Worm (Caenorhabditis elegans) whole organism, L4 larva: ENCODE data around the gene tmem-132.
A peak's percentile ranks its signal among the peaks of the same experiment; 100 is the strongest.

Experiments used
- D1046.2 ChIP-seq: fragments of 200-800 bp; sonication (Bioruptor generic); IDR thresholded peaks from 2 replicates; pipeline ENCODE4 v1.3.6; 2022; ENCODE audit warnings: missing genetic modification characterization, missing compliant biosample characterization
- F10B5.3 ChIP-seq: sonication (generic microtip); optimal IDR thresholded peaks from 2 replicates; lab custom pipeline; 2016; ENCODE audit warnings: mild to moderate bottlenecking, missing genetic modification characterization, missing compliant biosample characterization
- Y75B8A.6 ChIP-seq: fragments of 200-800 bp; sonication (Bioruptor generic); IDR thresholded peaks from 2 replicates; pipeline ENCODE4 v1.3.6; 2022; ENCODE audit warnings: missing genetic modification reagents, missing genetic modification characterization, missing compliant biosample characterization
- aha-1 ChIP-seq: fragments of 150-350 bp; peaks from one replicate; lab custom pipeline; 2014; ENCODE audit warnings: missing biosample characterization, missing genetic modification characterization
- ama-1 ChIP-seq: fragments of 150-350 bp; optimal IDR thresholded peaks from 2 replicates; lab custom pipeline; 2014; ENCODE audit warnings: inconsistent platforms, mixed read lengths
- cey-2 ChIP-seq: sonication (generic microtip); optimal IDR thresholded peaks from 3 replicates; lab custom pipeline; 2017; ENCODE audit warnings: missing genetic modification characterization, mild to moderate bottlenecking, missing compliant biosample characterization, antibody characterized with exemption, borderline replicate concordance; ENCODE audit not compliant: insufficient read depth
- ctbp-1 ChIP-seq: fragments of 200-800 bp; sonication (Bioruptor generic); IDR thresholded peaks from 2 replicates; pipeline ENCODE4 v1.3.6; 2022; ENCODE audit warnings: missing genetic modification reagents, missing genetic modification characterization, missing compliant biosample characterization
- daf-16 ChIP-seq, 3 experiments: sonication (generic microtip); optimal IDR thresholded peaks; 2 replicates each; lab custom pipeline; 2016 to 2017; ENCODE audit warnings: missing genetic modification characterization in 3 of 3, missing genetic modification reagents in 3 of 3, mild to moderate bottlenecking in 2 of 3, missing compliant biosample characterization in 2 of 3, missing biosample characterization in 1 of 3, moderate library complexity in 1 of 3
- daf-8 ChIP-seq: fragments of 200-800 bp; sonication (Bioruptor generic); IDR thresholded peaks from 2 replicates; pipeline ENCODE4 v1.3.6; 2022; ENCODE audit warnings: missing genetic modification characterization, missing compliant biosample characterization
- dmd-6 ChIP-seq: fragments of 200-800 bp; sonication (Bioruptor generic); IDR thresholded peaks from 2 replicates; pipeline ENCODE4 v1.3.6; 2022; ENCODE audit warnings: missing genetic modification reagents, missing genetic modification characterization, missing compliant biosample characterization
- dve-1 ChIP-seq: sonication (generic microtip); optimal IDR thresholded peaks from 2 replicates; lab custom pipeline; 2017; ENCODE audit warnings: antibody characterized with exemption, mild to moderate bottlenecking, missing genetic modification characterization, missing compliant biosample characterization; ENCODE audit not compliant: insufficient read depth
- egl-43 ChIP-seq: fragments of 200-800 bp; sonication (Bioruptor generic); IDR thresholded peaks from 2 replicates; pipeline ENCODE4 v1.3.6; 2022; ENCODE audit warnings: missing genetic modification reagents, missing genetic modification characterization, missing compliant biosample characterization
- fkh-10 ChIP-seq: fragments of 150-350 bp; optimal IDR thresholded peaks from 2 replicates; lab custom pipeline; 2014; ENCODE audit warnings: missing biosample characterization, missing genetic modification reagents, missing genetic modification characterization
- gei-8 ChIP-seq: fragments of 200-800 bp; sonication (Bioruptor generic); optimal IDR thresholded peaks from 2 replicates; lab custom pipeline; 2018; ENCODE audit warnings: mild to moderate bottlenecking, missing genetic modification characterization, missing compliant biosample characterization
- hif-1 ChIP-seq, 2 experiments: sonication (generic microtip); optimal IDR thresholded peaks; 2 replicates each; lab custom pipeline; 2016 to 2017; ENCODE audit warnings: missing compliant biosample characterization in 2 of 2, missing genetic modification characterization in 2 of 2, missing genetic modification reagents in 2 of 2, missing genotype in 2 of 2, mild to moderate bottlenecking in 1 of 2
- hlh-11 ChIP-seq: fragments of 200-800 bp; sonication (Bioruptor generic); optimal IDR thresholded peaks from 2 replicates; lab custom pipeline; 2018; ENCODE audit warnings: mild to moderate bottlenecking, missing genetic modification characterization, missing compliant biosample characterization
- hlh-30 ChIP-seq: sonication (generic microtip); optimal IDR thresholded peaks from 2 replicates; lab custom pipeline; 2017; ENCODE audit warnings: antibody characterized with exemption, mild to moderate bottlenecking, missing genetic modification characterization, missing compliant biosample characterization; ENCODE audit not compliant: insufficient read depth
- lin-1 ChIP-seq: fragments of 200-800 bp; sonication (Bioruptor generic); IDR thresholded peaks from 2 replicates; pipeline ENCODE4 v1.3.6; 2022; ENCODE audit warnings: missing genetic modification reagents, missing genetic modification characterization, missing compliant biosample characterization
- lin-13 ChIP-seq: fragments of 150-350 bp; optimal IDR thresholded peaks from 2 replicates; lab custom pipeline; 2014; ENCODE audit warnings: missing biosample characterization, missing genetic modification reagents, missing genetic modification characterization
- lin-38 ChIP-seq: fragments of 200-800 bp; sonication (Bioruptor generic); IDR thresholded peaks from 2 replicates; pipeline ENCODE4 v1.3.6; 2022; ENCODE audit warnings: missing genetic modification reagents, missing genetic modification characterization, missing compliant biosample characterization
- lsy-2 ChIP-seq, 2 experiments: fragments of 150-350 bp in 1 of 2; sonication (generic microtip) in 1 of 2; optimal IDR thresholded peaks; 2 replicates each; lab custom pipeline; 2014 to 2017; ENCODE audit warnings: missing biosample characterization in 2 of 2, missing genetic modification characterization in 2 of 2
- madf-5 ChIP-seq, 2 experiments: fragments of 200-800 bp; sonication (Bioruptor generic); IDR thresholded peaks; 2 replicates each; pipeline ENCODE4 v1.3.6; 2022; ENCODE audit warnings: missing compliant biosample characterization in 2 of 2, missing genetic modification characterization in 2 of 2
- mdl-1 ChIP-seq, 2 experiments: fragments of 150-350 bp in 1 of 2; sonication (generic microtip) in 1 of 2; optimal IDR thresholded peaks; 2 replicates each; lab custom pipeline; 2014 to 2017; ENCODE audit warnings: missing biosample characterization in 2 of 2, missing genetic modification characterization in 2 of 2
- mdt-29 ChIP-seq: fragments of 200-800 bp; sonication (Bioruptor generic); IDR thresholded peaks from 2 replicates; pipeline ENCODE4 v1.3.6; 2022; ENCODE audit warnings: missing genetic modification reagents, missing genetic modification characterization, missing compliant biosample characterization
- mep-1 ChIP-seq: fragments of 150-350 bp; sonication (generic microtip); optimal IDR thresholded peaks from 3 replicates; lab custom pipeline; 2014; ENCODE audit warnings: missing biosample characterization, missing genetic modification characterization
- mxl-2 ChIP-seq: fragments of 200-800 bp; sonication (Bioruptor generic); conservative IDR thresholded peaks from 2 replicates; pipeline ENCODE4 v1.3.6; 2022; ENCODE audit warnings: missing genetic modification reagents, missing genetic modification characterization, missing compliant biosample characterization
- mxl-3 ChIP-seq: fragments of 200-800 bp; sonication (Bioruptor generic); optimal IDR thresholded peaks from 2 replicates; lab custom pipeline; 2018; ENCODE audit warnings: mild to moderate bottlenecking, missing genetic modification characterization, missing compliant biosample characterization
- nhr-10 ChIP-seq: fragments of 150-350 bp; optimal IDR thresholded peaks from 2 replicates; lab custom pipeline; 2014; ENCODE audit warnings: missing biosample characterization, missing genetic modification characterization
- nhr-102 ChIP-seq: sonication (generic microtip); optimal IDR thresholded peaks from 2 replicates; lab custom pipeline; 2016; ENCODE audit warnings: mild to moderate bottlenecking, missing genetic modification characterization, moderate library complexity, missing compliant biosample characterization
- nhr-111 ChIP-seq: fragments of 200-800 bp; sonication (Bioruptor generic); optimal IDR thresholded peaks from 2 replicates; lab custom pipeline; 2018; ENCODE audit warnings: mild to moderate bottlenecking, missing genetic modification characterization, missing compliant biosample characterization
- nhr-25 ChIP-seq: sonication (generic microtip); optimal IDR thresholded peaks from 2 replicates; lab custom pipeline; 2017; ENCODE audit warnings: missing genetic modification characterization, mild to moderate bottlenecking, missing compliant biosample characterization, antibody characterized with exemption, moderate library complexity, borderline replicate concordance; ENCODE audit not compliant: insufficient read depth
- nhr-28 ChIP-seq: fragments of 150-350 bp; optimal IDR thresholded peaks from 2 replicates; lab custom pipeline; 2014; ENCODE audit warnings: missing biosample characterization, missing genetic modification characterization
- nhr-41 ChIP-seq: fragments of 200-800 bp; sonication (Bioruptor generic); IDR thresholded peaks from 2 replicates; pipeline ENCODE4 v1.3.6; 2022; ENCODE audit warnings: missing genetic modification reagents, missing genetic modification characterization, missing compliant biosample characterization
- nhr-48 ChIP-seq: sonication (generic microtip); optimal IDR thresholded peaks from 2 replicates; lab custom pipeline; 2016; ENCODE audit warnings: mild to moderate bottlenecking, missing genetic modification characterization, missing compliant biosample characterization
- nhr-77 ChIP-seq: fragments of 150-350 bp; optimal IDR thresholded peaks from 2 replicates; lab custom pipeline; 2014; ENCODE audit warnings: missing biosample characterization, missing genetic modification characterization
- pha-4 ChIP-seq, 2 experiments: fragments of 150-350 bp in 1 of 2; fragments of 200-800 bp in 1 of 2; sonication (Bioruptor generic) in 1 of 2; IDR thresholded peaks in 1 of 2; optimal IDR thresholded peaks in 1 of 2; 2 replicates each; pipeline versions ENCODE4 v1.3.6 to Lab custom; 2014 to 2022; ENCODE audit warnings: missing genetic modification characterization in 2 of 2, missing genetic modification reagents in 2 of 2, missing biosample characterization in 1 of 2, missing compliant biosample characterization in 1 of 2
- php-3 ChIP-seq: fragments of 200-800 bp; sonication (Bioruptor generic); IDR thresholded peaks from 2 replicates; pipeline ENCODE4 v1.3.6; 2022; ENCODE audit warnings: missing genetic modification reagents, missing genetic modification characterization, missing compliant biosample characterization
- pqm-1 ChIP-seq: sonication (generic microtip); optimal IDR thresholded peaks from 2 replicates; lab custom pipeline; 2017; ENCODE audit warnings: missing biosample characterization, missing genetic modification characterization
- saeg-2 ChIP-seq: fragments of 200-800 bp; sonication (Bioruptor generic); IDR thresholded peaks from 2 replicates; pipeline ENCODE4 v1.3.6; 2022; ENCODE audit warnings: missing genetic modification reagents, missing genetic modification characterization, missing compliant biosample characterization
- skn-1 ChIP-seq: fragments of 150-350 bp; optimal IDR thresholded peaks from 2 replicates; lab custom pipeline; 2014; ENCODE audit warnings: missing biosample characterization, missing genetic modification characterization
- tra-1 ChIP-seq: fragments of 200-800 bp; sonication (Bioruptor generic); IDR thresholded peaks from 2 replicates; pipeline ENCODE4 v1.3.6; 2022; ENCODE audit warnings: missing genetic modification reagents, missing genetic modification characterization, missing compliant biosample characterization

Gene tmem-132

ce11 chrIII:2716514-2716913 is at the start of gene tmem-132:
Gene tmem-132 (minus strand): TSS chrIII:2716614.
- no peak for TF ChIP-seq egl-43 (GFP tag; lab: Robert Waterston, UW)
- TF ChIP-seq fkh-10 (GFP tag; lab: Kevin White, UChicago) = no peak
- TF ChIP-seq tra-1 (GFP tag; lab: Robert Waterston, UW) = 0 out of 2 replicates have a peak, but pooled peaks have one; percentile 15
- no peak for TF ChIP-seq lin-13 (GFP tag; lab: Kevin White, UChicago)
- TF ChIP-seq F10B5.3 (tag; lab: Kevin White, UChicago) = no peak

ce11 chrIII:2760726-2761125 is 44.3 kb upstream of the tmem-132 start, which contains the start of gene pho-9:
Gene pho-9 (minus strand): TSS chrIII:2760816.
- TF ChIP-seq ama-1 (lab: Kevin White, UChicago) (no peak), aha-1 (tag; lab: Kevin White, UChicago) (peak; percentile 98), lsy-2 (tag; optimal IDR thresholded peaks at IDR 0.05; lab: Kevin White, UChicago) (peak in 1 of 2 experiments; percentile 47), mxl-2 (GFP tag; lab: Robert Waterston, UW) (no peak), lin-13 (GFP tag; lab: Kevin White, UChicago) (peak; percentile 40), madf-5 (GFP tag; IDR thresholded peaks at IDR 0.05; lab: Robert Waterston, UW) (no peak), nhr-111 (GFP tag; lab: Kevin White, UChicago) (no peak), skn-1 (tag; lab: Kevin White, UChicago) (no peak), hlh-30 (tag; lab: Kevin White, UChicago) (peak; percentile 42), nhr-77 (tag; lab: Kevin White, UChicago) (peak; percentile 80), hif-1 (tag; optimal IDR thresholded peaks at IDR 0.05; lab: Kevin White, UChicago) (peak in 1 of 2 experiments; percentile 1), ctbp-1 (GFP tag; lab: Robert Waterston, UW) (no peak), nhr-25 (tag; lab: Kevin White, UChicago) (no peak), cey-2 (tag; lab: Kevin White, UChicago) (no peak), nhr-28 (peak; percentile 97), tra-1 (GFP tag; lab: Robert Waterston, UW) (peak; percentile 77), gei-8 (GFP tag; lab: Kevin White, UChicago) (no peak), mdl-1 (tag; optimal IDR thresholded peaks at IDR 0.05; lab: Kevin White, UChicago) (peak in 1 of 2 experiments; percentile 31), mxl-3 (GFP tag; lab: Kevin White, UChicago) (peak; percentile 63), pha-4 (GFP tag; IDR thresholded peaks at IDR 0.05; lab: Robert Waterston, UW) (peak; percentile 61), pha-4 (tag; optimal IDR thresholded peaks at IDR 0.05; lab: Kevin White, UChicago) (no peak), nhr-41 (GFP tag; lab: Robert Waterston, UW) (peak; percentile 50; the same call in 1 of the 2 replicates), hlh-11 (peak; percentile 92), D1046.2 (no peak), Y75B8A.6 (no peak), daf-8 (GFP tag; lab: Robert Waterston, UW) (no peak), nhr-102 (peak; percentile 80), daf-16 (GFP tag; optimal IDR thresholded peaks at IDR 0.05; lab: Kevin White, UChicago) (peak in 1 of 2 experiments; percentile 3), daf-16 (tag; optimal IDR thresholded peaks at IDR 0.05; lab: Kevin White, UChicago) (peak; percentile 85), pqm-1 (peak; percentile 87), nhr-10 (tag; lab: Kevin White, UChicago) (peak; percentile 17), lin-38 (GFP tag; lab: Robert Waterston, UW) (peak; percentile 43), php-3 (GFP tag; lab: Robert Waterston, UW) (peak; percentile 85), dmd-6 (GFP tag; lab: Robert Waterston, UW) (peak; percentile 86), mep-1 (tag; lab: Kevin White, UChicago) (peak; percentile 17), nhr-48 (tag; lab: Kevin White, UChicago) (peak; percentile 95), saeg-2 (GFP tag; lab: Robert Waterston, UW) (0 out of 2 replicates have a peak, but pooled peaks have one; percentile 38), lin-1 (peak; percentile 80; the same call in 1 of the 2 replicates), dve-1 (tag; lab: Kevin White, UChicago) (peak; percentile 93), mdt-29 (GFP tag; lab: Robert Waterston, UW) (no peak)
